Worm (Caenorhabditis elegans) whole organism, young adult: ENCODE data around the gene D1086.19.

ENCODE experiments used
- C06A6.2 ChIP-seq: fragments of 200-800 bp; sonication (Bioruptor generic); conservative IDR thresholded peaks from 2 replicates; pipeline ENCODE4 v1.3.6; 2022; ENCODE audit warnings: missing genetic modification characterization, missing compliant biosample characterization
- F57A8.1 ChIP-seq: fragments of 200-800 bp; sonication (Bioruptor generic); optimal IDR thresholded peaks from 2 replicates; lab custom pipeline; 2018; ENCODE audit warnings: mild to moderate bottlenecking, missing genetic modification characterization, moderate library complexity, missing compliant biosample characterization
- ceh-79 ChIP-seq: sonication (generic microtip); optimal IDR thresholded peaks from 2 replicates; lab custom pipeline; 2017; ENCODE audit warnings: mild to moderate bottlenecking, missing genetic modification characterization, missing compliant biosample characterization
- dpl-1 ChIP-seq: fragments of 150-350 bp; optimal IDR thresholded peaks from 2 replicates; lab custom pipeline; 2014; ENCODE audit warnings: missing biosample characterization, missing genetic modification reagents, missing genetic modification characterization
- lin-54 ChIP-seq: fragments of 200-800 bp; sonication (Bioruptor generic); optimal IDR thresholded peaks from 2 replicates; lab custom pipeline; 2018; ENCODE audit warnings: mild to moderate bottlenecking, missing genetic modification characterization, missing compliant biosample characterization
- nhr-90 ChIP-seq: sonication (generic microtip); optimal IDR thresholded peaks from 2 replicates; lab custom pipeline; 2016; ENCODE audit warnings: missing genotype, mild to moderate bottlenecking, missing genetic modification characterization, missing compliant biosample characterization
- rcor-1 ChIP-seq: fragments of 200-800 bp; sonication (Bioruptor generic); IDR thresholded peaks from 2 replicates; pipeline ENCODE4 v1.3.6; 2022; ENCODE audit warnings: missing genetic modification reagents, missing genetic modification characterization, missing compliant biosample characterization
- ztf-26 ChIP-seq: sonication (generic microtip); optimal IDR thresholded peaks from 2 replicates; lab custom pipeline; 2017; ENCODE audit warnings: missing genetic modification characterization, missing compliant biosample characterization

- TF ChIP-seq C06A6.2 (GFP tag; lab: Robert Waterston, UW): no peak
- TF ChIP-seq lin-54 (GFP tag; lab: Kevin White, UChicago): peak; percentile 65
- peak; percentile 4 for TF ChIP-seq dpl-1 (GFP tag; lab: Kevin White, UChicago)
- TF ChIP-seq rcor-1 (GFP tag; lab: Robert Waterston, UW): no peak
- TF ChIP-seq ceh-79 (tag; lab: Kevin White, UChicago): no peak
- TF ChIP-seq F57A8.1 (GFP tag; lab: Kevin White, UChicago): no peak
- no peak for TF ChIP-seq ztf-26
- TF ChIP-seq nhr-90 (tag; lab: Kevin White, UChicago): no peak
These were observed 45.0 kb downstream of the D1086.19 start for ce11 chrV:14133002-14133763.
